Worm (Caenorhabditis elegans) whole organism, early embryonic: ENCODE results near the gene ZK1236.9.

Source experiments
- B0310.2 ChIP-seq: sonication (generic microtip); optimal IDR thresholded peaks from 2 replicates; lab custom pipeline; 2016; ENCODE audit warnings: mild to moderate bottlenecking, missing genetic modification characterization, missing compliant biosample characterization
- aly-1 ChIP-seq: sonication (generic microtip); optimal IDR thresholded peaks from 2 replicates; lab custom pipeline; 2016; ENCODE audit warnings: missing genetic modification characterization, missing compliant biosample characterization
- ama-1 ChIP-seq: fragments of 150-350 bp; optimal IDR thresholded peaks from 2 replicates; lab custom pipeline; 2014
- ceh-13 ChIP-seq: fragments of 200-800 bp; sonication (Bioruptor generic); optimal IDR thresholded peaks from 2 replicates; lab custom pipeline; 2018; ENCODE audit warnings: mild to moderate bottlenecking, missing genetic modification characterization, missing compliant biosample characterization
- ceh-36 ChIP-seq: sonication (generic microtip); optimal IDR thresholded peaks from 2 replicates; lab custom pipeline; 2016; ENCODE audit warnings: missing genetic modification characterization, inconsistent platforms, missing compliant biosample characterization
- ets-7 ChIP-seq: sonication (generic microtip); optimal IDR thresholded peaks from 2 replicates; lab custom pipeline; 2016; ENCODE audit warnings: missing genotype, missing genetic modification characterization, missing compliant biosample characterization
- hmg-4 ChIP-seq: fragments of 200-800 bp; sonication (Bioruptor generic); optimal IDR thresholded peaks from 2 replicates; lab custom pipeline; 2018; ENCODE audit warnings: mild to moderate bottlenecking, missing genetic modification characterization, missing compliant biosample characterization
- hnd-1 ChIP-seq: sonication (generic microtip); optimal IDR thresholded peaks from 2 replicates; lab custom pipeline; 2016; ENCODE audit warnings: missing genetic modification characterization, missing compliant biosample characterization
- pes-1 ChIP-seq: fragments of 200-800 bp; sonication (Bioruptor generic); IDR thresholded peaks from 2 replicates; pipeline ENCODE4 v1.3.6; 2022; ENCODE audit warnings: missing genetic modification reagents, missing genetic modification characterization, missing compliant biosample characterization
- scrt-1 ChIP-seq: fragments of 200-800 bp; sonication (Bioruptor generic); IDR thresholded peaks from 2 replicates; pipeline ENCODE4 v1.3.6; 2022; ENCODE audit warnings: missing genetic modification characterization, missing compliant biosample characterization
- sea-1 ChIP-seq: fragments of 200-800 bp; sonication (Bioruptor generic); conservative IDR thresholded peaks from 2 replicates; pipeline ENCODE4 v1.3.6; 2022; ENCODE audit warnings: missing genetic modification characterization, missing compliant biosample characterization
- tbx-37 ChIP-seq: fragments of 200-800 bp; sonication (Bioruptor generic); conservative IDR thresholded peaks from 2 replicates; pipeline ENCODE4 v1.3.6; 2022; ENCODE audit warnings: missing genetic modification reagents, missing genetic modification characterization, missing compliant biosample characterization
- tra-4 ChIP-seq: sonication (generic microtip); optimal IDR thresholded peaks from 2 replicates; lab custom pipeline; 2017; ENCODE audit warnings: missing genetic modification characterization, missing compliant biosample characterization

DNA sequence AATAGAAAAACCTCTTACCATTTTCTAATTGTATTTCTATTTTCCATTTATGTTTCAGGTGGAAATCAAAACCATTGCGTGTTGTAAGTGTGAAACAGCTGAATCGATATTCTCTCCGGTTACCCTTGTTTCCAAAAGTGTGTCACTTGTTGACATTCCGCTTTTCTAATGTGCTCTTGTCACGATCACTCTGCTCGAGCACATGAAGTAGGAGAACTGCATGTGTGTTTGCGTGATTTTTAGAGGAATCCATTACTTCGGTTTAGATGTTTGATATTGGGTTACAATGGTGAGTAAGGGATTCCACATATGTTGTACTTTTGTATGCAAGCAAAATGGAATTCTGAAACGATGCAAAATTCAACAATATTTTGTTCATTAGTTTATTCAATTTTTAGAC lies 15.5 kb upstream of the ZK1236.9 start:
- TF ChIP-seq tra-4 (no peak), scrt-1 (GFP tag; lab: Robert Waterston, UW) (no peak), ama-1 (lab: Kevin White, UChicago) (no peak), hnd-1 (no peak), sea-1 (GFP tag; lab: Robert Waterston, UW) (no peak), ceh-36 (tag; lab: Kevin White, UChicago) (no peak), ceh-13 (GFP tag; lab: Kevin White, UChicago) (no peak), pes-1 (GFP tag; lab: Robert Waterston, UW) (no peak), tbx-37 (no peak), ets-7 (tag; lab: Kevin White, UChicago) (no peak), aly-1 (tag; lab: Kevin White, UChicago) (no peak), B0310.2 (tag; lab: Kevin White, UChicago) (no peak), hmg-4 (GFP tag; lab: Kevin White, UChicago) (no peak)
